Fruit fly (Drosophila melanogaster) S2 (cell line): ENCODE results near the gene PIG-C.

Experiments used
- CG8478 ChIP-seq: fragments of >200 bp; optimal IDR thresholded peaks from 2 replicates; lab custom pipeline; 2018
- CTCF ChIP-seq, 2 experiments: fragments of >200 bp; optimal IDR thresholded peaks; 2 replicates each; lab custom pipeline; 2018

- TF ChIP-seq CG8478 (no peak), CTCF (optimal IDR thresholded peaks at IDR 0.05; lab: Kevin White, UChicago) (no peak)
Observed at dm6 chr3L:3336368-3337164, 17.5 kb upstream of the PIG-C start, which contains the start of the genes Drsl6 and kst.
